Worm (Caenorhabditis elegans): ENCODE data around the gene T28A11.17.

DNA sequence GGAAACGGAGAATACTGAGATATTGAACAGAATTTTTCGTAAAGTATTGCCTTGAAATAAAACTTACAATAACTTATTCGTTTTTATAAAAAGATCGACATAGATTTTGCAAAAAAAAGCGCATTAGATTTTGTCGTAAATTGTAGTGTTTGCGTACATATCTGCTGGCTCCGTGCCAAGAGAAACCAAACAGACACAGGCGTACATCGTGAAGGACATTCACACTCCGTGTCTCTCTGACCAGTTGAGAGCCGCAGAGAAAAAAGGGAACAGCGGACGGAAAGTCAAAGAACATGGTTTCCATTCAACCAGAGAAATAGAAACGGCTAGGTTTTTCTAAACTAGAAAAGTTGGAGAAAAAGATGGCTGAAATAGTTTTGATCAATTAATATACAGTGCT is 49.2 kb upstream of the T28A11.17 start, which contains the start of gene arrd-19:
- no peak for TF ChIP-seq F39B2.1 (GFP tag; IDR thresholded peaks at IDR 0.05)
- no peak; the same call in 1 of the 2 replicates for TF ChIP-seq madf-3 (GFP tag; IDR thresholded peaks at IDR 0.05)
- TF ChIP-seq atf-7 (tag; optimal IDR thresholded peaks at IDR 0.05), result no peak
- no peak for TF ChIP-seq dpff-1 (tag; optimal IDR thresholded peaks at IDR 0.05)
- TF ChIP-seq F52B5.7 (tag; optimal IDR thresholded peaks at IDR 0.05), result no peak
- TF ChIP-seq B0336.3 (GFP tag; IDR thresholded peaks at IDR 0.05), result no peak
- no peak for TF ChIP-seq aptf-2 (GFP tag; conservative IDR thresholded peaks at IDR 0.05)
- no peak for TF ChIP-seq ccch-3 (GFP tag; optimal IDR thresholded peaks at IDR 0.05)
- TF ChIP-seq T26A5.8 (tag; optimal IDR thresholded peaks at IDR 0.05), result no peak
